Fruit fly (Drosophila melanogaster): Measurements from ENCODE around the gene nej.

dm6 chrX:9615471-9615870 lies 71.4 kb downstream of the nej start:
- TF ChIP-seq CTCF (optimal IDR thresholded peaks at IDR 0.05) (no peak), CG8478 (optimal IDR thresholded peaks at IDR 0.05) (no peak)
